Fruit fly (Drosophila melanogaster) S2 (cell line): ENCODE data around the gene CG14537.

Experiments used
- CG8478 ChIP-seq: fragments of >200 bp; optimal IDR thresholded peaks from 2 replicates; lab custom pipeline; 2018
- CTCF ChIP-seq, 2 experiments: fragments of >200 bp; optimal IDR thresholded peaks; 2 replicates each; lab custom pipeline; 2018

- no peak for TF ChIP-seq CG8478 (lab: Kevin White, UChicago)
- TF ChIP-seq CTCF (optimal IDR thresholded peaks at IDR 0.05; lab: Kevin White, UChicago), result no peak
Measured at dm6 chr2L:7811249-7812002, 28.8 kb upstream of the CG14537 start, which contains the start of gene LanB1.
